Worm (Caenorhabditis elegans) whole organism, early embryonic: ENCODE data around the gene twk-22.

Experiments
- B0310.2 ChIP-seq: sonication (generic microtip); optimal IDR thresholded peaks from 2 replicates; lab custom pipeline; 2016; ENCODE audit warnings: mild to moderate bottlenecking, missing genetic modification characterization, missing compliant biosample characterization
- F13C5.2 ChIP-seq: sonication (generic microtip); optimal IDR thresholded peaks from 2 replicates; lab custom pipeline; 2017; ENCODE audit warnings: mild to moderate bottlenecking, missing genetic modification characterization, inconsistent platforms, missing compliant biosample characterization
- aly-1 ChIP-seq: sonication (generic microtip); optimal IDR thresholded peaks from 2 replicates; lab custom pipeline; 2016; ENCODE audit warnings: missing genetic modification characterization, missing compliant biosample characterization
- ama-1 ChIP-seq: fragments of 150-350 bp; optimal IDR thresholded peaks from 2 replicates; lab custom pipeline; 2014
- ceh-13 ChIP-seq: fragments of 200-800 bp; sonication (Bioruptor generic); optimal IDR thresholded peaks from 2 replicates; lab custom pipeline; 2018; ENCODE audit warnings: mild to moderate bottlenecking, missing genetic modification characterization, missing compliant biosample characterization
- ceh-36 ChIP-seq: sonication (generic microtip); optimal IDR thresholded peaks from 2 replicates; lab custom pipeline; 2016; ENCODE audit warnings: missing genetic modification characterization, inconsistent platforms, missing compliant biosample characterization
- ets-7 ChIP-seq: sonication (generic microtip); optimal IDR thresholded peaks from 2 replicates; lab custom pipeline; 2016; ENCODE audit warnings: missing genotype, missing genetic modification characterization, missing compliant biosample characterization
- flt-1 ChIP-seq: fragments of 200-800 bp; sonication (Bioruptor generic); IDR thresholded peaks from 2 replicates; pipeline ENCODE4 v1.3.6; 2022; ENCODE audit warnings: missing genetic modification characterization, missing compliant biosample characterization
- hmbx-1 ChIP-seq: sonication (generic microtip); optimal IDR thresholded peaks from 2 replicates; lab custom pipeline; 2016; ENCODE audit warnings: mild to moderate bottlenecking, missing genetic modification characterization, missing compliant biosample characterization
- hmg-4 ChIP-seq: fragments of 200-800 bp; sonication (Bioruptor generic); optimal IDR thresholded peaks from 2 replicates; lab custom pipeline; 2018; ENCODE audit warnings: mild to moderate bottlenecking, missing genetic modification characterization, missing compliant biosample characterization
- hnd-1 ChIP-seq: sonication (generic microtip); optimal IDR thresholded peaks from 2 replicates; lab custom pipeline; 2016; ENCODE audit warnings: missing genetic modification characterization, missing compliant biosample characterization
- pes-1 ChIP-seq: fragments of 200-800 bp; sonication (Bioruptor generic); IDR thresholded peaks from 2 replicates; pipeline ENCODE4 v1.3.6; 2022; ENCODE audit warnings: missing genetic modification reagents, missing genetic modification characterization, missing compliant biosample characterization
- scrt-1 ChIP-seq: fragments of 200-800 bp; sonication (Bioruptor generic); IDR thresholded peaks from 2 replicates; pipeline ENCODE4 v1.3.6; 2022; ENCODE audit warnings: missing genetic modification characterization, missing compliant biosample characterization
- sea-1 ChIP-seq: fragments of 200-800 bp; sonication (Bioruptor generic); conservative IDR thresholded peaks from 2 replicates; pipeline ENCODE4 v1.3.6; 2022; ENCODE audit warnings: missing genetic modification characterization, missing compliant biosample characterization
- tbx-11 ChIP-seq: fragments of 200-800 bp; sonication (Bioruptor generic); IDR thresholded peaks from 2 replicates; pipeline ENCODE4 v1.3.6; 2022; ENCODE audit warnings: missing genetic modification characterization, missing compliant biosample characterization
- tbx-37 ChIP-seq: fragments of 200-800 bp; sonication (Bioruptor generic); conservative IDR thresholded peaks from 2 replicates; pipeline ENCODE4 v1.3.6; 2022; ENCODE audit warnings: missing genetic modification reagents, missing genetic modification characterization, missing compliant biosample characterization
- tra-4 ChIP-seq: sonication (generic microtip); optimal IDR thresholded peaks from 2 replicates; lab custom pipeline; 2017; ENCODE audit warnings: missing genetic modification characterization, missing compliant biosample characterization

Gene twk-22

ce11 chrX:16299217-16299616 is 7.0 kb upstream of the twk-22 start:
- TF ChIP-seq pes-1 (GFP tag; lab: Robert Waterston, UW) (peak; percentile 46; the same call in 1 of the 2 replicates), scrt-1 (GFP tag; lab: Robert Waterston, UW) (peak; percentile 52; the same call in 1 of the 2 replicates), sea-1 (GFP tag; lab: Robert Waterston, UW) (0 out of 2 replicates have a peak, but pooled peaks have one; percentile 14), tbx-37 (GFP tag; lab: Robert Waterston, UW) (0 out of 2 replicates have a peak, but pooled peaks have one; percentile 21)

ce11 chrX:16299859-16300258 is 6.4 kb upstream of the twk-22 start, which contains the start of gene twk-21:
Gene twk-21, plus strand, starts transcription at chrX:16299892.
- no peak for TF ChIP-seq tra-4
- no peak for TF ChIP-seq tbx-11
- no peak for TF ChIP-seq aly-1
- TF ChIP-seq pes-1 (GFP tag; lab: Robert Waterston, UW), result no peak
- TF ChIP-seq ceh-13 (GFP tag; lab: Kevin White, UChicago), result no peak
- TF ChIP-seq flt-1 (GFP tag; lab: Robert Waterston, UW), result no peak
- TF ChIP-seq hnd-1 (tag; lab: Kevin White, UChicago), result no peak
- TF ChIP-seq B0310.2, result no peak
- TF ChIP-seq ama-1 (lab: Kevin White, UChicago), result no peak
- TF ChIP-seq scrt-1 (GFP tag; lab: Robert Waterston, UW), result no peak
- no peak for TF ChIP-seq hmg-4
- TF ChIP-seq ceh-36 (tag; lab: Kevin White, UChicago), result no peak
- no peak for TF ChIP-seq F13C5.2 (tag; lab: Kevin White, UChicago)
- no peak for TF ChIP-seq hmbx-1 (tag; lab: Kevin White, UChicago)
- no peak for TF ChIP-seq ets-7
- TF ChIP-seq tbx-37 (GFP tag; lab: Robert Waterston, UW), result no peak

ce11 chrX:16300422-16300821 is 5.8 kb upstream of the twk-22 start:
- no peak for TF ChIP-seq aly-1
- TF ChIP-seq sea-1 (GFP tag; lab: Robert Waterston, UW), result no peak
- no peak for TF ChIP-seq F13C5.2 (tag; lab: Kevin White, UChicago)
- TF ChIP-seq tra-4, result no peak
- TF ChIP-seq tbx-37 (GFP tag; lab: Robert Waterston, UW), result no peak
- no peak for TF ChIP-seq pes-1 (GFP tag; lab: Robert Waterston, UW)
- no peak for TF ChIP-seq flt-1 (GFP tag; lab: Robert Waterston, UW)
- TF ChIP-seq hnd-1 (tag; lab: Kevin White, UChicago), result no peak
- no peak for TF ChIP-seq hmg-4
- TF ChIP-seq ceh-36 (tag; lab: Kevin White, UChicago), result no peak
- TF ChIP-seq ets-7, result no peak
- TF ChIP-seq ama-1 (lab: Kevin White, UChicago), result no peak
- TF ChIP-seq B0310.2, result no peak
- TF ChIP-seq scrt-1 (GFP tag; lab: Robert Waterston, UW), result no peak
- TF ChIP-seq tbx-11, result no peak
- TF ChIP-seq hmbx-1 (tag; lab: Kevin White, UChicago), result no peak
- TF ChIP-seq ceh-13 (GFP tag; lab: Kevin White, UChicago), result no peak

ce11 chrX:16309705-16310104 is 3.4 kb downstream of the twk-22 start:
- TF ChIP-seq hnd-1 (tag; lab: Kevin White, UChicago), result no peak
- TF ChIP-seq tbx-11, result no peak
- TF ChIP-seq pes-1 (GFP tag; lab: Robert Waterston, UW), result no peak
- no peak for TF ChIP-seq flt-1 (GFP tag; lab: Robert Waterston, UW)
- TF ChIP-seq scrt-1 (GFP tag; lab: Robert Waterston, UW), result no peak
- TF ChIP-seq F13C5.2 (tag; lab: Kevin White, UChicago), result no peak
- TF ChIP-seq B0310.2, result no peak
- no peak for TF ChIP-seq sea-1 (GFP tag; lab: Robert Waterston, UW)
- no peak for TF ChIP-seq ceh-36 (tag; lab: Kevin White, UChicago)
- no peak for TF ChIP-seq aly-1
- TF ChIP-seq hmbx-1 (tag; lab: Kevin White, UChicago), result no peak
- no peak for TF ChIP-seq ama-1 (lab: Kevin White, UChicago)
- TF ChIP-seq ets-7, result no peak
- no peak for TF ChIP-seq tra-4
- TF ChIP-seq hmg-4, result no peak
- TF ChIP-seq tbx-37 (GFP tag; lab: Robert Waterston, UW), result no peak
- no peak for TF ChIP-seq ceh-13 (GFP tag; lab: Kevin White, UChicago)

DNA sequence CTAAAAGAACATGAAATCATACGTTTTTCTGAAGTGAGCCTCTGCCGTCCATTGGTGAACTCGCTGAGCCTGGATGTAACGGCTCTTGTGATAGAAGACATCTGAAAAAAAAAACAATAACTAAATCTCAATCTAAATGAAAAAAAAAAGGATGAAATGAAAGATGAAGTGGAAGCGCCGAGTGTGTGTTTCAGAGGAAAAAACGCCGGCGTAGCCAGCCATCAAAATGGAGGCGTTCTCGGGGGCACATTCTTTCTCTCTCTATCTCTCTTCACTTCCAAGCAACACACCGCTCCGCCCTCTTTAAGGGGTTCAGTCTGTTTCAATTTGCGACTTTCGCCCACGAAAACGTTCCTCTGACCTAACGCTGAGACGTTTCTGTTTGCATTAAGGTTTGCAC is 11.4 kb downstream of the twk-22 start, which contains the start of gene T01B4.3:
T01B4.3 (minus strand) TSS at position 101 of the 400 bp plus-strand sequence.
- TF ChIP-seq ama-1 (lab: Kevin White, UChicago), result no peak
- no peak for TF ChIP-seq tra-4
- no peak for TF ChIP-seq ceh-36 (tag; lab: Kevin White, UChicago)
- TF ChIP-seq ceh-13 (GFP tag; lab: Kevin White, UChicago), result no peak
- no peak for TF ChIP-seq aly-1
- no peak for TF ChIP-seq ets-7
- TF ChIP-seq tbx-11, result no peak
- no peak for TF ChIP-seq F13C5.2 (tag; lab: Kevin White, UChicago)
- no peak for TF ChIP-seq flt-1 (GFP tag; lab: Robert Waterston, UW)
- TF ChIP-seq hmbx-1 (tag; lab: Kevin White, UChicago), result no peak
- no peak for TF ChIP-seq scrt-1 (GFP tag; lab: Robert Waterston, UW)

- TF ChIP-seq tbx-37 (GFP tag; lab: Robert Waterston, UW) (no peak), pes-1 (GFP tag; lab: Robert Waterston, UW) (no peak), tra-4 (no peak), B0310.2 (no peak), tbx-11 (no peak), sea-1 (GFP tag; lab: Robert Waterston, UW) (no peak), hnd-1 (tag; lab: Kevin White, UChicago) (no peak), ceh-13 (GFP tag; lab: Kevin White, UChicago) (no peak), ets-7 (no peak), F13C5.2 (tag; lab: Kevin White, UChicago) (no peak), flt-1 (GFP tag; lab: Robert Waterston, UW) (no peak), aly-1 (no peak), ama-1 (lab: Kevin White, UChicago) (no peak), hmg-4 (no peak), scrt-1 (GFP tag; lab: Robert Waterston, UW) (no peak), hmbx-1 (tag; lab: Kevin White, UChicago) (no peak), ceh-36 (tag; lab: Kevin White, UChicago) (no peak)
Measured at ce11 chrX:16318248-16318647, 12.0 kb downstream of the twk-22 start.

DNA sequence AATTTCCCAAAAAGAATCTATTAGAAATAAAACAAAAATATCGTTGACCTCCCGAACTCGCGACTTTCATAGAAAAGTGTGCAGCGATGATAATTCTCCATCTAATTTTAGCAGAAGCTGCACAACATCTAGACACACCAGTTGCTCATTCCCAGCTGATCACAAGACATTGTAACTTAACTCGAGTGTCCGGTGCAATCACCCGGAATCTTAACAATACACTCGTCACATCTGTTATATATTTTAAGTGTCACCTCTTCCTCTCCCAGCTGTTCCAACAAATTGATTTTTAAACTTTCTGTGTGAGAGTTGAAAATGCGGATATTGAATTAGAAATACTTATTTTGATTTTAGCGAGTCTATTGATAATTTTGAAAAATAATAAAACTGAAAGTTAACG is 15.1 kb downstream of the twk-22 start:
- no peak for TF ChIP-seq tbx-37 (GFP tag; lab: Robert Waterston, UW)
- TF ChIP-seq ama-1 (lab: Kevin White, UChicago), result no peak
- no peak for TF ChIP-seq flt-1 (GFP tag; lab: Robert Waterston, UW)
- no peak for TF ChIP-seq ceh-36 (tag; lab: Kevin White, UChicago)
- TF ChIP-seq ceh-13 (GFP tag; lab: Kevin White, UChicago), result no peak
- TF ChIP-seq sea-1 (GFP tag; lab: Robert Waterston, UW), result no peak
- TF ChIP-seq hmbx-1 (tag; lab: Kevin White, UChicago), result no peak
- TF ChIP-seq tbx-11, result no peak
- TF ChIP-seq ets-7, result no peak
- no peak for TF ChIP-seq hnd-1 (tag; lab: Kevin White, UChicago)
- no peak for TF ChIP-seq B0310.2
- TF ChIP-seq tra-4, result no peak
- TF ChIP-seq scrt-1 (GFP tag; lab: Robert Waterston, UW), result no peak
- TF ChIP-seq aly-1, result no peak
- TF ChIP-seq hmg-4, result no peak
- no peak for TF ChIP-seq pes-1 (GFP tag; lab: Robert Waterston, UW)
- no peak for TF ChIP-seq F13C5.2 (tag; lab: Kevin White, UChicago)
